Fruit fly (Drosophila melanogaster) whole organism, pupa: ENCODE measurements around the gene Vsx2.

ENCODE experiments used
- CG14655 ChIP-seq: fragments of 200-800 bp; sonication (Bioruptor generic); optimal IDR thresholded peaks from 3 replicates; lab custom pipeline; 2017; ENCODE audit warnings: mild to moderate bottlenecking, missing biosample characterization, missing genetic modification reagents, missing genetic modification characterization
- CG15710 ChIP-seq: fragments of 200-800 bp; sonication (Bioruptor generic); optimal IDR thresholded peaks from 2 replicates; lab custom pipeline; 2018; ENCODE audit warnings: missing biosample characterization, mild to moderate bottlenecking, missing genetic modification characterization, moderate library complexity
- Snoo ChIP-seq: fragments of 200-800 bp; sonication (Bioruptor generic); optimal IDR thresholded peaks from 3 replicates; lab custom pipeline; 2017; ENCODE audit warnings: missing biosample characterization, mild to moderate bottlenecking, missing genetic modification characterization, inconsistent platforms

dm6 chrX:5485903-5486302 is 74.1 kb downstream of the Vsx2 start:
- TF ChIP-seq Snoo (no peak), CG14655 (GFP tag; lab: Kevin White, UChicago) (no peak), CG15710 (tag; lab: Kevin White, UChicago) (no peak)
